Fruit fly (Drosophila melanogaster) whole organism: ENCODE results near the gene Tie.

Source experiments
- CG8478 ChIP-seq: fragments of >200 bp; optimal IDR thresholded peaks from 2 replicates; lab custom pipeline; 2018; ENCODE audit warnings: inconsistent platforms
- psq ChIP-seq: fragments of >200 bp; optimal IDR thresholded peaks from 2 replicates; lab custom pipeline; 2017
- usp ChIP-seq: fragments of >200 bp; optimal IDR thresholded peaks from 2 replicates; lab custom pipeline; 2017; ENCODE audit warnings: missing biosample characterization, missing genetic modification characterization, mixed read lengths

- no peak for TF ChIP-seq usp (GFP tag; lab: Kevin White, UChicago)
- TF ChIP-seq psq (lab: Kevin White, UChicago) = no peak
- TF ChIP-seq CG8478 = no peak
These were observed 49.4 kb downstream of the Tie start, which contains the start of gene CG11350 for dm6 chr3L:4482509-4482908.
